Worm (Caenorhabditis elegans) whole organism, late embryonic: Measurements from ENCODE around the gene srlf-19.

Source experiments
- K09A11.1 ChIP-seq: sonication (generic microtip); optimal IDR thresholded peaks from 2 replicates; lab custom pipeline; 2017; ENCODE audit warnings: antibody characterized with exemption, mild to moderate bottlenecking, missing genetic modification characterization, missing compliant biosample characterization; ENCODE audit not compliant: insufficient read depth
- T23F11.4 ChIP-seq: fragments of 200-800 bp; sonication (Bioruptor generic); optimal IDR thresholded peaks from 2 replicates; lab custom pipeline; 2018; ENCODE audit warnings: mild to moderate bottlenecking, missing genetic modification characterization, missing compliant biosample characterization
- ahr-1 ChIP-seq: sonication (generic microtip); optimal IDR thresholded peaks from 2 replicates; lab custom pipeline; 2016; ENCODE audit warnings: missing genetic modification characterization, missing compliant biosample characterization
- ceh-18 ChIP-seq: sonication (generic microtip); optimal IDR thresholded peaks from 2 replicates; lab custom pipeline; 2016; ENCODE audit warnings: missing genetic modification characterization, missing compliant biosample characterization
- ceh-19 ChIP-seq: fragments of 200-800 bp; sonication (Bioruptor generic); optimal IDR thresholded peaks from 2 replicates; lab custom pipeline; 2018; ENCODE audit warnings: mild to moderate bottlenecking, missing genetic modification characterization, missing compliant biosample characterization
- ceh-22 ChIP-seq: sonication (generic microtip); optimal IDR thresholded peaks from 2 replicates; lab custom pipeline; 2017; ENCODE audit warnings: missing biosample characterization, missing genetic modification characterization
- ceh-24 ChIP-seq: sonication (generic microtip); optimal IDR thresholded peaks from 2 replicates; lab custom pipeline; 2016; ENCODE audit warnings: mild to moderate bottlenecking, missing genetic modification characterization, missing compliant biosample characterization
- ceh-30 ChIP-seq: fragments of 150-350 bp; optimal IDR thresholded peaks from 2 replicates; lab custom pipeline; 2014; ENCODE audit warnings: missing biosample characterization, missing genetic modification characterization
- ceh-31 ChIP-seq: sonication (generic microtip); optimal IDR thresholded peaks from 2 replicates; lab custom pipeline; 2016; ENCODE audit warnings: missing genetic modification characterization, missing compliant biosample characterization
- ceh-34 ChIP-seq: sonication (generic microtip); optimal IDR thresholded peaks from 2 replicates; lab custom pipeline; 2016; ENCODE audit warnings: mild to moderate bottlenecking, missing genetic modification characterization, missing compliant biosample characterization
- ceh-6 ChIP-seq: fragments of 200-800 bp; sonication (Bioruptor generic); optimal IDR thresholded peaks from 2 replicates; lab custom pipeline; 2018; ENCODE audit warnings: mild to moderate bottlenecking, missing genetic modification characterization, missing compliant biosample characterization
- ceh-9 ChIP-seq: sonication (generic microtip); optimal IDR thresholded peaks from 2 replicates; lab custom pipeline; 2016; ENCODE audit warnings: mild to moderate bottlenecking, missing genetic modification characterization, inconsistent platforms, missing compliant biosample characterization
- dmd-4 ChIP-seq: sonication (generic microtip); optimal IDR thresholded peaks from 2 replicates; lab custom pipeline; 2016; ENCODE audit warnings: borderline replicate concordance, missing genetic modification characterization, missing compliant biosample characterization
- elt-2 ChIP-seq: sonication (generic microtip); optimal IDR thresholded peaks from 2 replicates; lab custom pipeline; 2016; ENCODE audit warnings: missing genetic modification reagents, missing genetic modification characterization, missing compliant biosample characterization
- ets-4 ChIP-seq: sonication (generic microtip); optimal IDR thresholded peaks from 2 replicates; lab custom pipeline; 2016; ENCODE audit warnings: missing genetic modification characterization, missing compliant biosample characterization
- eyg-1 ChIP-seq: sonication (generic microtip); optimal IDR thresholded peaks from 2 replicates; lab custom pipeline; 2016; ENCODE audit warnings: missing genotype, missing genetic modification characterization, missing compliant biosample characterization
- fax-1 ChIP-seq: sonication (generic microtip); optimal IDR thresholded peaks from 2 replicates; lab custom pipeline; 2016; ENCODE audit warnings: missing genotype, missing genetic modification characterization, missing compliant biosample characterization
- fkh-6 ChIP-seq: sonication (generic microtip); optimal IDR thresholded peaks from 2 replicates; lab custom pipeline; 2016; ENCODE audit warnings: missing genetic modification characterization, missing compliant biosample characterization
- gmeb-2 ChIP-seq: sonication (generic microtip); optimal IDR thresholded peaks from 2 replicates; lab custom pipeline; 2016; ENCODE audit warnings: missing genetic modification characterization, inconsistent platforms, missing compliant biosample characterization
- hlh-30 ChIP-seq: sonication (generic microtip); optimal IDR thresholded peaks from 2 replicates; lab custom pipeline; 2017; ENCODE audit warnings: antibody characterized with exemption, missing genetic modification characterization, missing compliant biosample characterization; ENCODE audit not compliant: insufficient read depth
- hlh-6 ChIP-seq: sonication (generic microtip); optimal IDR thresholded peaks from 2 replicates; lab custom pipeline; 2016; ENCODE audit warnings: missing genotype, missing genetic modification characterization, missing compliant biosample characterization
- lin-11 ChIP-seq: fragments of 200-800 bp; sonication (Bioruptor generic); optimal IDR thresholded peaks from 2 replicates; lab custom pipeline; 2018; ENCODE audit warnings: mild to moderate bottlenecking, missing genetic modification characterization, missing compliant biosample characterization
- odd-2 ChIP-seq: sonication (generic microtip); optimal IDR thresholded peaks from 2 replicates; lab custom pipeline; 2017; ENCODE audit warnings: antibody characterized with exemption, mild to moderate bottlenecking, missing genetic modification characterization, missing compliant biosample characterization
- pag-3 ChIP-seq: sonication (generic microtip); optimal IDR thresholded peaks from 2 replicates; lab custom pipeline; 2016; ENCODE audit warnings: missing compliant biosample characterization, missing genetic modification characterization, borderline replicate concordance
- pat-9 ChIP-seq: fragments of 200-800 bp; sonication (Bioruptor generic); optimal IDR thresholded peaks from 2 replicates; lab custom pipeline; 2018; ENCODE audit warnings: mild to moderate bottlenecking, missing genetic modification characterization, moderate library complexity, missing compliant biosample characterization
- pha-2 ChIP-seq: sonication (generic microtip); optimal IDR thresholded peaks from 2 replicates; lab custom pipeline; 2017; ENCODE audit warnings: mild to moderate bottlenecking, missing genetic modification characterization, missing compliant biosample characterization
- pqm-1 ChIP-seq: sonication (generic microtip); optimal IDR thresholded peaks from 2 replicates; lab custom pipeline; 2016; ENCODE audit warnings: missing genetic modification characterization, missing compliant biosample characterization
- rnt-1 ChIP-seq: sonication (generic microtip); optimal IDR thresholded peaks from 2 replicates; lab custom pipeline; 2016; ENCODE audit warnings: missing genetic modification characterization, missing compliant biosample characterization
- sdc-2 ChIP-seq: sonication (generic microtip); optimal IDR thresholded peaks from 2 replicates; lab custom pipeline; 2016; ENCODE audit warnings: missing genotype, missing genetic modification characterization, missing compliant biosample characterization
- sox-4 ChIP-seq: sonication (generic microtip); optimal IDR thresholded peaks from 2 replicates; lab custom pipeline; 2017; ENCODE audit warnings: mild to moderate bottlenecking, missing genetic modification characterization, inconsistent platforms, missing compliant biosample characterization
- syd-9 ChIP-seq: sonication (generic microtip); optimal IDR thresholded peaks from 2 replicates; lab custom pipeline; 2016; ENCODE audit warnings: mild to moderate bottlenecking, missing genetic modification characterization, moderate library complexity, missing compliant biosample characterization
- unc-3 ChIP-seq, 2 experiments: fragments of 200-800 bp in 1 of 2; sonication (Bioruptor generic) in 1 of 2; sonication (generic microtip) in 1 of 2; conservative IDR thresholded peaks in 1 of 2; optimal IDR thresholded peaks in 1 of 2; 2 replicates each; pipeline versions ENCODE4 v1.3.6 to Lab custom; 2016 to 2022; ENCODE audit warnings: missing compliant biosample characterization in 2 of 2, missing genetic modification characterization in 2 of 2, missing genetic modification reagents in 1 of 2

srlf-19 gene

DNA sequence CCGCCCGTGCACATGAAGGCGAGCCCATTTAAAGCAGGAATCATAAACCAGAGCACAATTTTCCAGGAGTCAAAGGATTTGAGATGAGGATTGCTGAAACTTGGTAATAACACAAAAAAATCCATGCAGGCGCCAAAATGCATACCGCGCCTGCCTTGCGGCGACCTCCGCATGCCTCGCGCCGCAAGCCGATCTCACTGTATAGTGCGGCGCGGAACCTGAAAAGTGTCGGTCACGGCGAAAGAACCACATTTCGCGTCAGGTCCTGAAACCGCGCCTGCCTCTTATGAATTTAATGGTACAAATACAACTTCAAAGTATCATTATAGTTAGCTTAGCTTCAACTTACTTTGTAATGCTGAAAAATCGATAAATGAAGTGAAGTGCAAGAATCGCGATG, 4.8 kb upstream of the srlf-19 start:
- TF ChIP-seq elt-2 (tag; lab: Kevin White, UChicago): no peak
- no peak for TF ChIP-seq T23F11.4 (GFP tag; lab: Kevin White, UChicago)
- no peak for TF ChIP-seq lin-11
- TF ChIP-seq K09A11.1 (tag; lab: Kevin White, UChicago): no peak
- TF ChIP-seq ceh-24 (tag; lab: Kevin White, UChicago): no peak
- no peak for TF ChIP-seq ceh-34 (tag; lab: Kevin White, UChicago)
- TF ChIP-seq dmd-4 (tag; lab: Kevin White, UChicago): no peak
- no peak for TF ChIP-seq ceh-9 (tag; lab: Kevin White, UChicago)
- no peak for TF ChIP-seq pha-2 (tag; lab: Kevin White, UChicago)
- TF ChIP-seq eyg-1: no peak
- TF ChIP-seq ahr-1 (tag; lab: Kevin White, UChicago): no peak
- no peak for TF ChIP-seq rnt-1 (tag; lab: Kevin White, UChicago)
- no peak for TF ChIP-seq pqm-1 (tag; lab: Kevin White, UChicago)
- TF ChIP-seq hlh-6 (tag; lab: Kevin White, UChicago): no peak
- TF ChIP-seq sdc-2: no peak
- no peak for TF ChIP-seq ceh-31 (tag; lab: Kevin White, UChicago)
- TF ChIP-seq gmeb-2 (tag; lab: Kevin White, UChicago): no peak
- no peak for TF ChIP-seq ceh-6 (GFP tag; lab: Kevin White, UChicago)
- no peak for TF ChIP-seq ceh-22 (tag; lab: Kevin White, UChicago)

DNA sequence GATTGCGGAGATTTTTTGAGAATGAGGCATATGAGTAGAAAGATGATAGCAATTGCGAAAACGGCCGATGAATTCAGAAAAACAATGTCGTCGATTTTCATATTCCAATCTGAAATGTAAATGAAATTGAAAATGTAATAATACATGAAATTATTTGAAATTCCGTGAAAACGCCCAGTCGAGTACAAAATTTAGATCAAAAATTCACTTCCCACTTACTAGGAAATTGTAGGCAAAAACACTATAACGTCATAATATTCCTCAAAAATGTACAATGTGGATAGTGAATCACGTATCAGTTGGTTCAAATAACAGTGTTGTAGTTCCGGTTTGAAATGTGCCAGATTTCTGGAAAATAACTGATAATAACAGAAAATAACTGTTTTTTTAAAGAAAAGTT, 4.1 kb upstream of the srlf-19 start, which contains the start of gene str-256:
Gene str-256 (minus strand): TSS at position 101 of the 400 bp plus-strand sequence.
- TF ChIP-seq fax-1 (tag; lab: Kevin White, UChicago) (no peak), ceh-18 (tag; lab: Kevin White, UChicago) (no peak), pat-9 (tag; lab: Kevin White, UChicago) (no peak)
- TF ChIP-seq, all 69 proteins: peak for 0

DNA sequence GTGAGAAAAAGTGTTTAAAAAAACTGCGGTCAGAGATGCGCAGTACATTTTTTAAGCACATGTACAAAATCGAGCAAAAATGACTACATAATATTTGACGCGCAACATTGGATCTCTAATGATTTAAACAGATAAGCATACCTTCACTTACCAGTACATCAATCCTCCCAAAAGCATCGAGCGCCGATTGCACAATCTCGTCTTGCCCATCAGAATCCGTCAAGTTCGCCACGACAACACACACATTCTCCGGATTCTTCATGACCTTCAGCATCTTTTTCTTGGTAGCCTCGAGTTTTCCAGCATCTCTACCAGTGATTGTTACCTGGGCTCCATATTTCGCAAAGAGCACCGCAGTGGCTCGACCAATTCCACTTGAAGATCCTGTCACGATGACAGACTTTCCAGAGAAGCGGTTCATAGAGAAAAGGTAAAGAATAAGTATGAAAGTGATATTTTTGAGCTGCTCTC, 2.5 kb upstream of the srlf-19 start, which contains the start of gene T01G6.10:
Gene T01G6.10 (minus strand): TSS at position 421 of the 471 bp plus-strand sequence.
- TF ChIP-seq ceh-19 (no peak), ahr-1 (tag; lab: Kevin White, UChicago) (no peak), ceh-34 (tag; lab: Kevin White, UChicago) (no peak)

DNA sequence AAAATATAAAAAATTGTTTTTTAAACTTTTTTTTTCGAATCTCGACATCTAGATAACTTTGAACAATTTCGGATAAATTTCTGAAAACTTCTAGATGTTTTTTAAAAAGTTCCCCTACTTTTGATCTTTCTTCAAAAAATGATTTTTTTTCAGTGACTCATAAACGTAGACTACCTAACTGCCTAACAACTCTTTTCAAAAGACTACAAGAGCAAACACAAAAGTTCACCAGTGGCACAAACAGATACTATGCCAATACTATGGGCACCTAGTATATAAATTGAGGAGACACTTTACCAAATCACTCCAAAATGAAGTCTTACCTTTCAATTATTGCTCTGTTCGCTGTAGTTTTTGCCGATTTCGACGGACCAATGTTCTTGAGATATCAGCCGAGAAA, 1.6 kb upstream of the srlf-19 start, which contains the start of gene srlf-35:
Gene srlf-35 (plus strand): TSS at position 301 of the 400 bp plus-strand sequence.
- no peak for TF ChIP-seq ceh-18 (tag; lab: Kevin White, UChicago)
- no peak for TF ChIP-seq ceh-30
- no peak for TF ChIP-seq gmeb-2 (tag; lab: Kevin White, UChicago)
- TF ChIP-seq pha-2 (tag; lab: Kevin White, UChicago): no peak
- TF ChIP-seq pag-3 (tag; lab: Kevin White, UChicago): no peak

DNA sequence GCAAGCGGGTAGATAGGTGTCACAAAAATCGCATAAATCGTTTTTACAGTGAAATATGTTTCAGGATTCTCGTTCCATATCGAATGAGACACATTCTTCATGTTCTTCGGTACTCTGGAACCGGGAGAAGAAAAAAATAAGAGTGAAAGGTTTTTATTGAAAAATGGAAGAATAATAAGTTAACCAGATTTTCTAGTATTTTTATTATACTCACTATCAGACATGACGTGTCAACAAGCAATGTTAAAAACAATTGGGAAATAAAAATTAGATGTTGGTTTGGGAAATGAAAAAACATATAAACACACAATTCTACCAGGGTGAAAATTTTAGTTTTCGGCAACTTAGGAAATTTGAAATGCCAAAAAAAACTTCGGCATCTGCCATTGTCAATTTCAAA, 7.1 kb downstream of the srlf-19 start, which contains the start of gene srh-37:
Gene srh-37 (minus strand): TSS at position 101 of the 400 bp plus-strand sequence.
- TF ChIP-seq fkh-6 (tag; lab: Kevin White, UChicago): no peak
- TF ChIP-seq sox-4 (tag; lab: Kevin White, UChicago): no peak
- TF ChIP-seq dmd-4 (tag; lab: Kevin White, UChicago): no peak
- TF ChIP-seq hlh-30 (tag; lab: Kevin White, UChicago): no peak
- no peak for TF ChIP-seq unc-3 (GFP tag; conservative IDR thresholded peaks at IDR 0.05; lab: Robert Waterston, UW)
- no peak for TF ChIP-seq unc-3 (tag; optimal IDR thresholded peaks at IDR 0.05; lab: Kevin White, UChicago)
- no peak for TF ChIP-seq ceh-19
- no peak for TF ChIP-seq ceh-34 (tag; lab: Kevin White, UChicago)
- no peak for TF ChIP-seq ceh-6 (GFP tag; lab: Kevin White, UChicago)
- no peak for TF ChIP-seq K09A11.1 (tag; lab: Kevin White, UChicago)
- TF ChIP-seq rnt-1 (tag; lab: Kevin White, UChicago): no peak
- TF ChIP-seq ets-4 (tag; lab: Kevin White, UChicago): no peak
- TF ChIP-seq syd-9 (tag; lab: Kevin White, UChicago): no peak
- no peak for TF ChIP-seq ahr-1 (tag; lab: Kevin White, UChicago)
- TF ChIP-seq odd-2 (tag; lab: Kevin White, UChicago): no peak
- no peak for TF ChIP-seq T23F11.4 (GFP tag; lab: Kevin White, UChicago)
